Worm (Caenorhabditis elegans) whole organism, early embryonic: ENCODE data around the gene Y48G9A.6.
"Not testable (repeated sequence)": the region's sequence is repeated elsewhere in the genome, so short reads cannot be mapped to it uniquely, and the experiment has no call there.

Source experiments
- B0310.2 ChIP-seq: sonication (generic microtip); optimal IDR thresholded peaks from 2 replicates; lab custom pipeline; 2016; ENCODE audit warnings: mild to moderate bottlenecking, missing genetic modification characterization, missing compliant biosample characterization
- F13C5.2 ChIP-seq: sonication (generic microtip); optimal IDR thresholded peaks from 2 replicates; lab custom pipeline; 2017; ENCODE audit warnings: mild to moderate bottlenecking, missing genetic modification characterization, inconsistent platforms, missing compliant biosample characterization
- aly-1 ChIP-seq: sonication (generic microtip); optimal IDR thresholded peaks from 2 replicates; lab custom pipeline; 2016; ENCODE audit warnings: missing genetic modification characterization, missing compliant biosample characterization
- ama-1 ChIP-seq: fragments of 150-350 bp; optimal IDR thresholded peaks from 2 replicates; lab custom pipeline; 2014
- ceh-13 ChIP-seq: fragments of 200-800 bp; sonication (Bioruptor generic); optimal IDR thresholded peaks from 2 replicates; lab custom pipeline; 2018; ENCODE audit warnings: mild to moderate bottlenecking, missing genetic modification characterization, missing compliant biosample characterization
- ceh-36 ChIP-seq: sonication (generic microtip); optimal IDR thresholded peaks from 2 replicates; lab custom pipeline; 2016; ENCODE audit warnings: missing genetic modification characterization, inconsistent platforms, missing compliant biosample characterization
- ets-7 ChIP-seq: sonication (generic microtip); optimal IDR thresholded peaks from 2 replicates; lab custom pipeline; 2016; ENCODE audit warnings: missing genotype, missing genetic modification characterization, missing compliant biosample characterization
- flt-1 ChIP-seq: fragments of 200-800 bp; sonication (Bioruptor generic); IDR thresholded peaks from 2 replicates; pipeline ENCODE4 v1.3.6; 2022; ENCODE audit warnings: missing genetic modification characterization, missing compliant biosample characterization
- hmbx-1 ChIP-seq: sonication (generic microtip); optimal IDR thresholded peaks from 2 replicates; lab custom pipeline; 2016; ENCODE audit warnings: mild to moderate bottlenecking, missing genetic modification characterization, missing compliant biosample characterization
- hmg-4 ChIP-seq: fragments of 200-800 bp; sonication (Bioruptor generic); optimal IDR thresholded peaks from 2 replicates; lab custom pipeline; 2018; ENCODE audit warnings: mild to moderate bottlenecking, missing genetic modification characterization, missing compliant biosample characterization
- hnd-1 ChIP-seq: sonication (generic microtip); optimal IDR thresholded peaks from 2 replicates; lab custom pipeline; 2016; ENCODE audit warnings: missing genetic modification characterization, missing compliant biosample characterization
- pes-1 ChIP-seq: fragments of 200-800 bp; sonication (Bioruptor generic); IDR thresholded peaks from 2 replicates; pipeline ENCODE4 v1.3.6; 2022; ENCODE audit warnings: missing genetic modification reagents, missing genetic modification characterization, missing compliant biosample characterization
- scrt-1 ChIP-seq: fragments of 200-800 bp; sonication (Bioruptor generic); IDR thresholded peaks from 2 replicates; pipeline ENCODE4 v1.3.6; 2022; ENCODE audit warnings: missing genetic modification characterization, missing compliant biosample characterization
- sea-1 ChIP-seq: fragments of 200-800 bp; sonication (Bioruptor generic); conservative IDR thresholded peaks from 2 replicates; pipeline ENCODE4 v1.3.6; 2022; ENCODE audit warnings: missing genetic modification characterization, missing compliant biosample characterization
- tbx-11 ChIP-seq: fragments of 200-800 bp; sonication (Bioruptor generic); IDR thresholded peaks from 2 replicates; pipeline ENCODE4 v1.3.6; 2022; ENCODE audit warnings: missing genetic modification characterization, missing compliant biosample characterization
- tbx-37 ChIP-seq: fragments of 200-800 bp; sonication (Bioruptor generic); conservative IDR thresholded peaks from 2 replicates; pipeline ENCODE4 v1.3.6; 2022; ENCODE audit warnings: missing genetic modification reagents, missing genetic modification characterization, missing compliant biosample characterization
- tra-4 ChIP-seq: sonication (generic microtip); optimal IDR thresholded peaks from 2 replicates; lab custom pipeline; 2017; ENCODE audit warnings: missing genetic modification characterization, missing compliant biosample characterization

The Y48G9A.6 gene

DNA sequence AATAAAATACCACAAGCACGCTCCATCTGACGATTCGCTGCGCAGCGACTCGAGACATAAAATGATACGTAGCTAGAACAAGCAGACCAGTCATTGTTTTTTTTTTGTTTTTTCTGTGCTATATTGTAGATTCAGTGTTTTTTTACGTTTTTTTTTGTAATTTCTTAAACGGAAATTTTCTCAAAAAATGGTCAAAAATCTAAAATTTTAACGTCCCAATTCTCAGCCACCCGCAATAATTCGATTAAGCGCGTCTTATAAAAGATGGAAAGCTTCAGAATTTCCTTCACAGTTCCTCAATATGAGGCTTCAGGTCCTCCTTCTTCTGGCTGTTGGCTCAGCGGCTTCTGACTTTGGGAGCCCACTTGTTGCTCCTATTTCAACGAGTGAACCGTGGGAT is at the start of gene Y48G9A.6:
Gene Y48G9A.6, plus strand, starts transcription at position 301 of the 400 bp plus-strand sequence.
- TF ChIP-seq F13C5.2 (tag; lab: Kevin White, UChicago): no peak
- no peak for TF ChIP-seq hnd-1
- TF ChIP-seq ets-7 (tag; lab: Kevin White, UChicago): no peak
- no peak for TF ChIP-seq hmbx-1 (tag; lab: Kevin White, UChicago)
- TF ChIP-seq ceh-13 (GFP tag; lab: Kevin White, UChicago): no peak
- no peak for TF ChIP-seq tra-4 (tag; lab: Kevin White, UChicago)
- TF ChIP-seq tbx-37 (GFP tag; lab: Robert Waterston, UW): no peak
- no peak for TF ChIP-seq ceh-36
- TF ChIP-seq pes-1: no peak
- TF ChIP-seq flt-1 (GFP tag; lab: Robert Waterston, UW): no peak
- no peak for TF ChIP-seq aly-1 (tag; lab: Kevin White, UChicago)
- TF ChIP-seq tbx-11 (GFP tag; lab: Robert Waterston, UW): no peak
- no peak for TF ChIP-seq ama-1

DNA sequence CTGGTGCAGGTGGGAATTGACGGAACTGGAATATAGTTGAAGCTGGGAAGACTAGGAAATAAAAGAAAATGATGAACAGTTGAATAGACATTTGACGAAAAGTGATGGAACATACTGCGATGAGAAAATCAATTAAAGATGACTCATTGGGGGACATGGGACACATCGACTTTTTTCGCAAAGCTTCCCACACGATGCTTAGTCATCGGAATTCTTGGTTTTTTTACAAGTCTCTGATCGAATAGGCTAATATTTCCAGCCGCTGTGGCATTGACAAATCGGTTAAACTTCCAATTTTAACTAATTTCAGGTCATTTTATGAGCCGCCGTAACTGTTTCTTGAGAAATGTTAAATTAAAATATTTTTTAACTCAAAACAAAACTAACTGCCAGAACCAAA is 49.4 kb upstream of the Y48G9A.6 start, which contains the start of gene Y39A3A.3:
Gene Y39A3A.3, minus strand, starts transcription at position 101 of the 400 bp plus-strand sequence.
- TF ChIP-seq scrt-1 (GFP tag; lab: Robert Waterston, UW) (no peak), ama-1 (no peak), aly-1 (tag; lab: Kevin White, UChicago) (no peak), ets-7 (tag; lab: Kevin White, UChicago) (no peak), flt-1 (GFP tag; lab: Robert Waterston, UW) (no peak), tra-4 (tag; lab: Kevin White, UChicago) (no peak), hmbx-1 (tag; lab: Kevin White, UChicago) (no peak), B0310.2 (no peak), tbx-37 (GFP tag; lab: Robert Waterston, UW) (no peak), pes-1 (no peak), ceh-13 (GFP tag; lab: Kevin White, UChicago) (no peak), tbx-11 (GFP tag; lab: Robert Waterston, UW) (no peak), hmg-4 (GFP tag; lab: Kevin White, UChicago) (no peak), sea-1 (no peak), hnd-1 (no peak), F13C5.2 (tag; lab: Kevin White, UChicago) (no peak), ceh-36 (no peak)

DNA sequence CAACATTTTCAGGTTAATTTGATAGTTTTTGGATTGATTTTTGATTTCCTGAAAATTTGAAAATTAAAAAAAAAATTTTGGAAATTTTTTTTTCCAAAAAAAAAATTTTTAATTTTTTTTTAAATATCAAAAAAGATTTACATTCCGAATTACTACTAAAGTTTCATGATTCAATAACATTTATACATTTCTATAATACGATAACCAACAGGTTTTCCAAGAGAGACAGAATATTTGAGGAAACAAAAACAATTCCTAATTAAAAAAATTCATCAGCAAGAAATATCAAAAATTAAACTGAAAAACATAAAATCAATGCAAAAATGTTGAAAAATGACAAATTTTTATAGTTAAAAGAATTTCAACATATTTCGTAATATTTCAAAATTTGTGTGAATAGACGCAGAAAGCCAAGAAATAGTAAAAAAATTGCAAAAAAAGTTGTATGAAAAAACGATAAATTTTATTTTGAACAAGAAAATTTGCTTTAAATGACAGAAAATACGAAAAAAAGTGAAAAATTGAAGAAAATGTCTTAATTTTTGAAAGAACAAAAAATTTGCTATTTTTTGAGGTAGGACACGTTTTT is 41.0 kb upstream of the Y48G9A.6 start, which contains the start of gene Y39A3A.4:
Gene Y39A3A.4, minus strand, starts transcription at position 51 of the 589 bp plus-strand sequence.
- TF ChIP-seq F13C5.2 (tag; lab: Kevin White, UChicago): no peak
- no peak for TF ChIP-seq ets-7 (tag; lab: Kevin White, UChicago)
- TF ChIP-seq ceh-36: no peak
- TF ChIP-seq aly-1 (tag; lab: Kevin White, UChicago): no peak
- TF ChIP-seq sea-1: no peak
- TF ChIP-seq ceh-13 (GFP tag; lab: Kevin White, UChicago): no peak
- TF ChIP-seq hmbx-1 (tag; lab: Kevin White, UChicago): no peak
- no peak for TF ChIP-seq hmg-4 (GFP tag; lab: Kevin White, UChicago)
- TF ChIP-seq tbx-11 (GFP tag; lab: Robert Waterston, UW): no peak
- TF ChIP-seq flt-1 (GFP tag; lab: Robert Waterston, UW): no peak
- TF ChIP-seq hnd-1: no peak
- TF ChIP-seq ama-1: no peak
- TF ChIP-seq scrt-1 (GFP tag; lab: Robert Waterston, UW): no peak
- TF ChIP-seq B0310.2: no peak
- TF ChIP-seq pes-1: no peak

DNA sequence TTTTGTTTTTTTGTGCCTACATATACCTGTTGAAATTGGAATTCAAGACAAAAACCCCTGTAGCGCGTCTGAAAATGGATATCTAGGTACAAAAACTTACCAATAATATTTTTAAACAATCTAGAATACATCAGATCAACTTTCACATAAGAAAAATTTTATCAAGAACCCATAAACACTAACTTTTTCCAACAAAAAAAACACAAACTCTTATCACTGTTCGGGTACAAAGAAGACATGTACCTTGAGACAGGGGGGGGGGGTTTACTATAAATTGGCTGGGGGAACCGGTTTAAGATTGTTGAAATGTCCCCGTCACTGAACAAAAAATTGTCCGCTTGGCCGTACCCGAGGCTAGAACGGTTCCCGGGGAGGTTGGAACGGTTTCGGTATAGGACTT is 35.1 kb upstream of the Y48G9A.6 start, which contains the start of gene cpt-3:
Gene cpt-3, plus strand, starts transcription at position 301 of the 400 bp plus-strand sequence.
- TF ChIP-seq F13C5.2 (tag; lab: Kevin White, UChicago); sea-1; scrt-1 (GFP tag; lab: Robert Waterston, UW): not testable (repeated sequence)

DNA sequence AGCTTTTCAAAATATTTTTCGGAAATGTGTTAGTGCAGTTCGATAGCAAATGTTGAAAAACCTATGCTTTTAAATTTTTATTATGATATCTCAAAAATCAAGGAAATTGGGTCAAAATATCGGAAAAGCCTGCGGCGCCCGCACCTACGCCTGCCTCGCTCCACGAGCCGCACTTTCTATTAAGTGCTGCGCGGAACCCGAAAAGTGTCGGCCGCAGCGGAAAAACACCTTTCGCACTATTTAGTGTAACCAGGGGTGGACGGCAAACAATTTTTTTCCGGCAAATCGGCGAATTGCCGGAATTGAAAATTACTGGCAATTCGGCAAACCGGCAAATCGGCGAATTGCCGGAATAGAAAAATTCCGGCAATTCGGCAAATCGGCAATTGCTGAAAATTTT is 32.8 kb upstream of the Y48G9A.6 start:
- TF ChIP-seq tbx-11 (GFP tag; lab: Robert Waterston, UW) (no peak), ceh-36 (no peak), pes-1 (no peak), scrt-1 (GFP tag; lab: Robert Waterston, UW) (no peak), hmbx-1 (tag; lab: Kevin White, UChicago) (no peak), hmg-4 (GFP tag; lab: Kevin White, UChicago) (no peak), ets-7 (tag; lab: Kevin White, UChicago) (no peak)

DNA sequence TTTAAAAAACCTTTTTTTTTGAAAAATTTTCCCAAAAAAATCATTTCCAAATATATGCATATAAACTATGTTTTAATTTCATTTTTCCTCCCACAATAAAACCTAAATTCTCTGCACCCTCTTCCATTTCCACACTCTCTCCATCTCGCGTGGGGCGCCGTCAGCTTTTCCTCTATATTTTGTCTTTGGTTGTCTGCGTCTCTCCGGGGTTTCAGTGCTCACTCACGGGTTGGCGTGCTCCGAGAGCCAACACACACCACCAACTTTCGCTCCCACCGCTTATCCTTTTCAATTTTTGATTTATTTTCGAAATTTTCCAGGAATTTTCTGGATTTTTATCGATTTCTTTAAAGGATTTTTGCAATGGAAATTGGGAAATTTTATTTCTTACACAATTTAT is 28.2 kb upstream of the Y48G9A.6 start:
- TF ChIP-seq hmg-4 (GFP tag; lab: Kevin White, UChicago) (no peak), hnd-1 (no peak), ceh-36 (no peak), tbx-37 (GFP tag; lab: Robert Waterston, UW) (no peak), flt-1 (GFP tag; lab: Robert Waterston, UW) (no peak), tbx-11 (GFP tag; lab: Robert Waterston, UW) (no peak), scrt-1 (GFP tag; lab: Robert Waterston, UW) (no peak), ama-1 (no peak), sea-1 (no peak), aly-1 (tag; lab: Kevin White, UChicago) (no peak), F13C5.2 (tag; lab: Kevin White, UChicago) (no peak), hmbx-1 (tag; lab: Kevin White, UChicago) (no peak), ets-7 (tag; lab: Kevin White, UChicago) (no peak), tra-4 (tag; lab: Kevin White, UChicago) (no peak), pes-1 (no peak), ceh-13 (GFP tag; lab: Kevin White, UChicago) (no peak), B0310.2 (no peak)

DNA sequence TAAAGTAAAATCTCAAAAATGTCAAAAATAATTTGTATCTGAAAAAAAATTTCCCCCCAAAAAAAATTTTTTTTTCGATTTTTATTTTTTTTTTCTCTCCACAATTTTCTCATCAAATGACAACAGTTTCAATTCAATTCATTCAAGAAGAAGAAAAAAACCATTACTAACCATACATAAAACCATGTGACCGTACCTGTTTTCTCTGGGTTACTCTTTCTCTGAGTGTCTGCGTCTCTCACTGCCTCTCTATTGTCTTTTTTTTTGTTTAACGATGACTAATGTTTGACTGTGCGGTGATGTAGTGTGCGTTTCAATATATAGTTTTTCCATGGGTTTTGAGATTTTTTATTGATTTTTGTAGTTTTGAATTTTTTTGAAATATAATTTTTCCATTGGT is 26.9 kb upstream of the Y48G9A.6 start:
- TF ChIP-seq sea-1 (no peak), F13C5.2 (tag; lab: Kevin White, UChicago) (no peak), hmg-4 (GFP tag; lab: Kevin White, UChicago) (no peak), pes-1 (no peak), flt-1 (GFP tag; lab: Robert Waterston, UW) (no peak), hnd-1 (no peak), tbx-11 (GFP tag; lab: Robert Waterston, UW) (no peak), ets-7 (tag; lab: Kevin White, UChicago) (no peak), tbx-37 (GFP tag; lab: Robert Waterston, UW) (no peak), hmbx-1 (tag; lab: Kevin White, UChicago) (no peak), aly-1 (tag; lab: Kevin White, UChicago) (no peak), ceh-13 (GFP tag; lab: Kevin White, UChicago) (no peak), ama-1 (no peak), B0310.2 (no peak), ceh-36 (no peak), tra-4 (tag; lab: Kevin White, UChicago) (no peak)
